Fruit fly (Drosophila melanogaster): Measurements from ENCODE around the gene CG31823.

Gene CG31823

dm6 chr2L:15909277-15909674 lies 9.0 kb upstream of the CG31823 start (continued):
- no peak for TF ChIP-seq Smox (GFP tag; optimal IDR thresholded peaks at IDR 0.05)
- peak; percentile 77 for TF ChIP-seq Ets96B (tag; optimal IDR thresholded peaks at IDR 0.05)
- TF ChIP-seq Hr38 (GFP tag; optimal IDR thresholded peaks at IDR 0.05), result no peak
- TF ChIP-seq Eip75B (GFP tag; optimal IDR thresholded peaks at IDR 0.05), result no peak
- TF ChIP-seq CG16779 (tag; optimal IDR thresholded peaks at IDR 0.05), result no peak
- no peak for TF ChIP-seq vri (GFP tag; optimal IDR thresholded peaks at IDR 0.05)
- TF ChIP-seq CG6792 (GFP tag; optimal IDR thresholded peaks at IDR 0.05), result peak; percentile 8
- peak; percentile 64 for TF ChIP-seq CG10631 (GFP tag; optimal IDR thresholded peaks at IDR 0.05)
- TF ChIP-seq Eip93F (GFP tag; optimal IDR thresholded peaks at IDR 0.05), result no peak
- no peak for TF ChIP-seq CG15336 (GFP tag; IDR thresholded peaks at IDR 0.05)
- TF ChIP-seq Sox15 (GFP tag; optimal IDR thresholded peaks at IDR 0.05), result no peak
- TF ChIP-seq CG1621 (tag; optimal IDR thresholded peaks at IDR 0.05), result peak; percentile 11
- peak; percentile 36 for TF ChIP-seq acj6 (GFP tag; optimal IDR thresholded peaks at IDR 0.05)
- no peak for TF ChIP-seq CG11762 (GFP tag; optimal IDR thresholded peaks at IDR 0.05; ENCODE audit: insufficient read depth)
- peak; percentile 64 for TF ChIP-seq CG10669 (GFP tag; optimal IDR thresholded peaks at IDR 0.05)
- peak; percentile 40 for TF ChIP-seq OdsH (GFP tag; optimal IDR thresholded peaks at IDR 0.05)
- peak; percentile 39 to 62 for TF ChIP-seq ss (GFP tag; optimal IDR thresholded peaks at IDR 0.05)
- peak; percentile 75 for TF ChIP-seq Eip78C (GFP tag)
- no peak for TF ChIP-seq Ets21C (GFP tag; optimal IDR thresholded peaks at IDR 0.05)
- peak; percentile 11 for TF ChIP-seq svp (GFP tag)
- TF ChIP-seq CG8119 (GFP tag; IDR thresholded peaks at IDR 0.05), result no peak; the same call in 2 of the 3 replicates
- TF ChIP-seq fkh (GFP tag; optimal IDR thresholded peaks at IDR 0.05), result no peak
- no peak for TF ChIP-seq salr (GFP tag; optimal IDR thresholded peaks at IDR 0.05)
- TF ChIP-seq CG31627 (GFP tag; optimal IDR thresholded peaks at IDR 0.05), result no peak
- TF ChIP-seq CG3032 (tag; optimal IDR thresholded peaks at IDR 0.05), result peak; percentile 81

- TF ChIP-seq CG6854 (GFP tag; optimal IDR thresholded peaks at IDR 0.05), result peak; percentile 82
- no peak for TF ChIP-seq esn (GFP tag; optimal IDR thresholded peaks at IDR 0.05)
- TF ChIP-seq svp (GFP tag), result peak; percentile 98
- no peak for TF ChIP-seq Sox15 (GFP tag; optimal IDR thresholded peaks at IDR 0.05)
- peak; percentile 5 for TF ChIP-seq CG10631 (GFP tag; optimal IDR thresholded peaks at IDR 0.05)
- TF ChIP-seq CG31627 (GFP tag; optimal IDR thresholded peaks at IDR 0.05), result no peak
- no peak for TF ChIP-seq CG6276 (GFP tag; optimal IDR thresholded peaks at IDR 0.05)
- peak; percentile 17 for TF ChIP-seq acj6 (GFP tag; optimal IDR thresholded peaks at IDR 0.05)
- no peak for TF ChIP-seq dac (GFP tag; optimal IDR thresholded peaks at IDR 0.05)
- TF ChIP-seq CG34406 (GFP tag; optimal IDR thresholded peaks at IDR 0.05), result peak; percentile 51
- peak; percentile 48 for TF ChIP-seq Sox102F (GFP tag; optimal IDR thresholded peaks at IDR 0.05)
- TF ChIP-seq CG16779 (tag; optimal IDR thresholded peaks at IDR 0.05), result no peak
- no peak for TF ChIP-seq Smox (GFP tag; optimal IDR thresholded peaks at IDR 0.05)
- no peak for TF ChIP-seq Hr39 (GFP tag; optimal IDR thresholded peaks at IDR 0.05)
- no peak for TF ChIP-seq eg (GFP tag; IDR thresholded peaks at IDR 0.05)
- no peak for TF ChIP-seq CG10669 (GFP tag; optimal IDR thresholded peaks at IDR 0.05)
- no peak for TF ChIP-seq CG1621 (tag; optimal IDR thresholded peaks at IDR 0.05)
- peak; percentile 44; the same call in 1 of the 3 replicates for TF ChIP-seq CG6163 (GFP tag; IDR thresholded peaks at IDR 0.05)
- peak; percentile 35 for TF ChIP-seq Met (GFP tag; optimal IDR thresholded peaks at IDR 0.05)
- TF ChIP-seq CG7368 (GFP tag; optimal IDR thresholded peaks at IDR 0.05), result no peak
- TF ChIP-seq fkh (GFP tag; optimal IDR thresholded peaks at IDR 0.05), result peak; percentile 96
- no peak for TF ChIP-seq ss (GFP tag; optimal IDR thresholded peaks at IDR 0.05)
- no peak for TF ChIP-seq Gug (GFP tag; IDR thresholded peaks at IDR 0.05)
- peak; percentile 92 for TF ChIP-seq Eip75B (GFP tag; optimal IDR thresholded peaks at IDR 0.05)
- TF ChIP-seq CG4318 (GFP tag; optimal IDR thresholded peaks at IDR 0.05), result no peak
- TF ChIP-seq CG11294 (GFP tag; IDR thresholded peaks at IDR 0.05), result no peak
- peak; percentile 99 for TF ChIP-seq Blimp-1 (GFP tag; optimal IDR thresholded peaks at IDR 0.05)
- peak; percentile 89 for TF ChIP-seq vri (GFP tag; optimal IDR thresholded peaks at IDR 0.05)
- TF ChIP-seq topi (GFP tag; optimal IDR thresholded peaks at IDR 0.05), result peak; percentile 3
- TF ChIP-seq lz (GFP tag; optimal IDR thresholded peaks at IDR 0.05), result no peak
- no peak for TF ChIP-seq CG11902 (GFP tag; optimal IDR thresholded peaks at IDR 0.05)
- no peak for TF ChIP-seq CG32006 (GFP tag; optimal IDR thresholded peaks at IDR 0.05)
- peak; percentile 17 for TF ChIP-seq Eip78C (GFP tag)
- TF ChIP-seq Eip93F (GFP tag; optimal IDR thresholded peaks at IDR 0.05), result peak; percentile 59
- TF ChIP-seq CG8632 (GFP tag; optimal IDR thresholded peaks at IDR 0.05), result peak; percentile 25
These were observed 8.4 kb upstream of the CG31823 start for dm6 chr2L:15908496-15909276.

Measured in whole organism, prepupa.